Worm (Caenorhabditis elegans) whole organism, L1 larva: Measurements from ENCODE around the gene nhr-19.

Source experiments
- fkh-10 ChIP-seq: sonication (generic microtip); optimal IDR thresholded peaks from 2 replicates; lab custom pipeline; 2017; ENCODE audit warnings: missing biosample characterization, missing genetic modification reagents, missing genetic modification characterization
- fos-1 ChIP-seq: fragments of 150-350 bp; optimal IDR thresholded peaks from 2 replicates; lab custom pipeline; 2014; ENCODE audit warnings: missing biosample characterization, missing genetic modification characterization
- nhr-84 ChIP-seq: sonication (generic microtip); optimal IDR thresholded peaks from 2 replicates; lab custom pipeline; 2017; ENCODE audit warnings: missing biosample characterization, missing genetic modification characterization
- skn-1 ChIP-seq: fragments of 150-350 bp; optimal IDR thresholded peaks from 2 replicates; lab custom pipeline; 2014; ENCODE audit warnings: missing biosample characterization, missing genetic modification characterization
- snpc-4 ChIP-seq: fragments of 150-350 bp; optimal IDR thresholded peaks from 2 replicates; lab custom pipeline; 2014; ENCODE audit warnings: missing biosample characterization, missing genetic modification characterization
- unc-62 ChIP-seq: fragments of 150-350 bp; optimal IDR thresholded peaks from 2 replicates; lab custom pipeline; 2014; ENCODE audit warnings: missing biosample characterization, missing genetic modification reagents, missing genetic modification characterization

- TF ChIP-seq snpc-4 (tag; lab: Kevin White, UChicago), result no peak
- TF ChIP-seq unc-62, result no peak
- no peak for TF ChIP-seq skn-1 (tag; lab: Kevin White, UChicago)
- no peak for TF ChIP-seq fkh-10
- TF ChIP-seq fos-1 (tag; lab: Kevin White, UChicago), result no peak
- TF ChIP-seq nhr-84 (tag; lab: Kevin White, UChicago), result no peak
Measured at ce11 chrII:9556582-9556981, 48.7 kb downstream of the nhr-19 start.
